Worm (Caenorhabditis elegans): ENCODE results near the gene Y57G11C.38.

The Y57G11C.38 gene

DNA sequence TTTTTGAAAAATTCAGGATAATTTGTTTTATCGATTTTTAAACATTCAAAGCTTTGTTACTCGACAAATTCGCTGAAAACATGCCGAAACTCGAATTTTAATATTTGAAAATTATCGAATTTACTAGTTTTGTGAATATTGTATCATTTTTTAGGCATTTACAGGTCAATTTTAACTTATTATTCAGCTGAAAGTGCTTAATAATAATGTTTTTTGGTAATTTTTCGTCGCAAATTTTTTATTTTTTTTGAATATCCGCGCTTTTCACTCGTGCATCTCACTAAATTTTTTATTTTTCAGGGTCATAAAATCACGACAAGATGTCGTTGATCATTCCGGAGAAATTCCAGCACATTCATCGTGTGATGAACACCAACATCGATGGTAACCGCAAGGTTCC lies 36.9 kb upstream of the Y57G11C.38 start, which contains the start of gene rps-18:
Gene rps-18 (plus strand): TSS at position 301 of the 400 bp plus-strand sequence.
- TF ChIP-seq rnt-1 (tag; optimal IDR thresholded peaks at IDR 0.05): no peak
- no peak for TF ChIP-seq nhr-76 (tag; optimal IDR thresholded peaks at IDR 0.05)
- no peak for TF ChIP-seq lin-35 (GFP tag; optimal IDR thresholded peaks at IDR 0.05)
- TF ChIP-seq lir-3 (tag; optimal IDR thresholded peaks at IDR 0.05; ENCODE audit: poor library complexity): no peak
- no peak for TF ChIP-seq nhr-77 (tag; optimal IDR thresholded peaks at IDR 0.05)
- TF ChIP-seq aly-2 (tag; optimal IDR thresholded peaks at IDR 0.05): no peak
- no peak for TF ChIP-seq unc-130 (tag; optimal IDR thresholded peaks at IDR 0.05)
- no peak for TF ChIP-seq sox-4 (tag; optimal IDR thresholded peaks at IDR 0.05)

DNA sequence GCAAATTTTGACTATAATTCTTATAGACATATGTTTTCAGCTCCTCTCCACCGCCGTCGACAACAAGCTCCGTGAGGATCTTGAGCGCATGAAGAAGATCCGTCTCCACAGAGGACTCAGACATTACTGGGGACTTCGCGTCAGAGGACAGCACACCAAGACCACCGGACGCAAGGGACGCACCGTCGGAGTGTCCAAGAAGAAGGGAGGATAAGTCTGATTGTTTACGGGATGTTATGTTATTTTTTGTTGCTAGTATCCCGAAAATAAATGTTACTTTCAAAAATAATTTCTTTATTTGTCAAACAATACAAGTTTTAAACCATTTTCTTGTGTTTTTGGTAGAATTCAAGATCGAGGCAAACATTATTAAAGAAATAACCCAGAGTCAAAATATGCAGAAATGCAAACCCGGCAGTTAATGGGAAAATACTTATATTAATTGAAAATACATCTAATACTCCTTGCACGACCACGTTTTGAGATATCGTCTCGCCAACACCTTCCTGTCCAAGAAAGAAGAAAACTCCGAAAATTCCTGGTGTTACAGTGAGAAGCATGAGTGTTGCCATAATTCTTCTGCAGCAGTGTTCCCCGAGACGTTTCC lies 36.0 kb upstream of the Y57G11C.38 start:
- TF ChIP-seq nhr-77 (tag; optimal IDR thresholded peaks at IDR 0.05) (no peak), nhr-85 (tag) (peak; percentile 31), unc-130 (tag; optimal IDR thresholded peaks at IDR 0.05) (no peak), vab-15 (tag; optimal IDR thresholded peaks at IDR 0.05) (no peak), unc-30 (tag; optimal IDR thresholded peaks at IDR 0.05) (no peak), nhr-237 (tag; optimal IDR thresholded peaks at IDR 0.05) (no peak), nhr-84 (tag; optimal IDR thresholded peaks at IDR 0.05) (no peak)

DNA sequence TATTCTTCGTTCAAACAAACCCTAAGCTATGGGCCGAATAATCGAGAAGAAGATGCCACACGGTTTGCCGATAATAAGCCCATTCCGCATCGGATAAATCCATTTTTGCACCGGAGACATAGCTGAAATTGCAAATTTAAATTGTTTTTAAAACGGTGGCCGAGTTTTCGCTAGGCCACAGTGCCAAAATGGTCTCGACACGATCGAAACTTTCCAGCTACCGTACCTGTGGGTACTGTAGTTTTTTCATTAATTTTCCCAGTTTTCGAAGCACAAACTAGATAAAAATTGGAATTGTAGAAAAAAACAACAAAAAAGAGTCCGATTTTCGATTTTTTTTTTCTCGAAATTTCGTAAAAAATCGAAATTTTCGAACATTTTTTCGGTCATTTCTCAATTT lies 34.0 kb upstream of the Y57G11C.38 start:
- TF ChIP-seq isw-1 (GFP tag; IDR thresholded peaks at IDR 0.05): no peak
- no peak for TF ChIP-seq egl-13 (tag; optimal IDR thresholded peaks at IDR 0.05)
- TF ChIP-seq zag-1 (tag; optimal IDR thresholded peaks at IDR 0.05): no peak
- TF ChIP-seq nhr-19 (GFP tag; conservative IDR thresholded peaks at IDR 0.05): no peak
- no peak for TF ChIP-seq ztf-11 (tag; optimal IDR thresholded peaks at IDR 0.05)
- TF ChIP-seq nhr-237 (tag; optimal IDR thresholded peaks at IDR 0.05): no peak
- no peak for TF ChIP-seq sup-37 (GFP tag; optimal IDR thresholded peaks at IDR 0.05)
- TF ChIP-seq xbp-1 (tag; optimal IDR thresholded peaks at IDR 0.05): no peak
- no peak for TF ChIP-seq lin-14 (GFP tag; optimal IDR thresholded peaks at IDR 0.05)
- TF ChIP-seq tbx-2 (tag; optimal IDR thresholded peaks at IDR 0.05): no peak
- TF ChIP-seq grh-1 (GFP tag; IDR thresholded peaks at IDR 0.05): no peak
- TF ChIP-seq lin-39 (tag; optimal IDR thresholded peaks at IDR 0.05): no peak
- TF ChIP-seq rnt-1 (tag; optimal IDR thresholded peaks at IDR 0.05): no peak
- TF ChIP-seq nhr-77 (tag; optimal IDR thresholded peaks at IDR 0.05): no peak
- TF ChIP-seq lin-35 (GFP tag; optimal IDR thresholded peaks at IDR 0.05): no peak
- TF ChIP-seq lin-15B (tag; optimal IDR thresholded peaks at IDR 0.05): no peak
- TF ChIP-seq vab-15 (tag; optimal IDR thresholded peaks at IDR 0.05): no peak
- no peak for TF ChIP-seq aly-2 (tag; optimal IDR thresholded peaks at IDR 0.05)
- no peak for TF ChIP-seq nhr-85 (tag)

DNA sequence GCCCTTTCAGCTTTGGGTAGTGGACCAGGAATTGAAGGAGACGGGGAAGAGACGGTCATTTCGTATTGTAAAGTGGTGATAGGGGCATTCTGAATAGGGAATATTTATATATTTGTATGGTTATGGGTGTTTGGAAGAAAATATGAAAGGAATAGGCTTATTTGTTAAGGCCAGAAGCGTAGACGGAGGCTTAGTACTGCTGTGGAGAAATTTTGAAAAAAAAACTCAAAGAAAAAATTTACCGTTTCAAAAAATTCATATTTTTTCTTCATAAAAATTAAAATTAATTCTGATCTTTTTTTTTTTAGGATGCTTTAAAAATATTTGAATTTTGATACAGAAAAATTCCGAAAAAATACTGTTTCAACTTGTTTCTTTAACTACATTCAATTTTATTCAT lies 33.2 kb upstream of the Y57G11C.38 start, which contains the start of gene hhat-2:
Gene hhat-2 (minus strand): TSS at position 101 of the 400 bp plus-strand sequence.
- TF ChIP-seq fkh-10 (GFP tag; optimal IDR thresholded peaks at IDR 0.05) (no peak), egl-13 (tag; optimal IDR thresholded peaks at IDR 0.05) (no peak), rnt-1 (tag; optimal IDR thresholded peaks at IDR 0.05) (no peak), lir-3 (tag; optimal IDR thresholded peaks at IDR 0.05; ENCODE audit: poor library complexity) (no peak), ets-5 (GFP tag; IDR thresholded peaks at IDR 0.05) (no peak), nhr-28 (tag; optimal IDR thresholded peaks at IDR 0.05) (no peak), nhr-90 (tag; optimal IDR thresholded peaks at IDR 0.05; ENCODE audit: poor library complexity) (no peak), nhr-77 (tag; optimal IDR thresholded peaks at IDR 0.05) (no peak)

DNA sequence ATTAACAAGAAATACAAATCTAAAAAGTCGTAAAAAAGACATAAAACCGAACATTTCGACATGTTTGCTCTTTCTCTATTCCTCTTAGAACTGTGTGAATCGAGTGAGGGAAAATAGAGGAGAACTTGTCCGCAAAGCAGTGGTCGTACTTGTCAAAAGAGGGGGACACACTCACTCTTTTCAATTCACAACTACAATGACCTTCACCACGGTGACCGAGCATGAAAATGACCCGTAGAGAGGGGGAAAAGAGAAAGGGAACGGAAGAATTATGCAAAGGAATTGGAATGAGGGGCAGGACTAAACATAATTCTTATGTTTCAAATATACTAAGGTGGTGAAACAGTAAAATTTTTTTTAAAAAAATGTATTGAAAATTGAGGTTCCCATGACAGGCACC lies 28.7 kb upstream of the Y57G11C.38 start:
- peak; percentile 34 for TF ChIP-seq mep-1 (tag; optimal IDR thresholded peaks at IDR 0.05)
- peak; percentile 65 for TF ChIP-seq blmp-1 (tag; optimal IDR thresholded peaks at IDR 0.05)
- TF ChIP-seq fkh-10 (GFP tag; optimal IDR thresholded peaks at IDR 0.05): no peak
- peak; percentile 57 for TF ChIP-seq nhr-85 (tag)

DNA sequence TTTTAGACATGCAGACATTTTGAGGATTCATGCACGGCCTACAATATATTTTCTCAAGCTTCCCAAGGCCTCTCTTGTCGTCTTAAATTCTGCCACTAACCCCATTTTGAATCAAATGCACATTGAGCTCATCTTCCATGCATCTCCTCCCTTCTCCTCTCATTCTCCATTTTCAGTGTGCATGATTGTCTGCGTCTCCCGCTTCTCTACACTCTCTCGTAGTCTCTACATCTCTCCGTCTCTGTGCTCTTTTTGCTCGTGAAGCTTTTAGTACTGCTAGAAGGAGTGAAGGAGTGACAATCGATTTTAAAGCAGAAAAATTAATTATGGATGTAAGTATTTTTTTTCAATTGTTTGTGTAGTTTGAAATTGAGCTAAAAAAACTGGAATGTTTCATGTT lies 25.4 kb upstream of the Y57G11C.38 start, which contains the start of gene Y57G11C.22:
Gene Y57G11C.22 (plus strand): TSS at position 327 of the 400 bp plus-strand sequence.
- TF ChIP-seq grh-1 (GFP tag; IDR thresholded peaks at IDR 0.05): no peak
- TF ChIP-seq ceh-63 (GFP tag; optimal IDR thresholded peaks at IDR 0.05): no peak
- peak; percentile 44 for TF ChIP-seq mep-1 (tag; optimal IDR thresholded peaks at IDR 0.05)
- TF ChIP-seq mdl-1 (tag; optimal IDR thresholded peaks at IDR 0.05): no peak
- no peak for TF ChIP-seq lin-14 (GFP tag; optimal IDR thresholded peaks at IDR 0.05)
- peak; percentile 29 for TF ChIP-seq nhr-19 (GFP tag; conservative IDR thresholded peaks at IDR 0.05)
- peak; percentile 5 for TF ChIP-seq nhr-20 (tag; optimal IDR thresholded peaks at IDR 0.05)
- TF ChIP-seq lin-39 (tag; optimal IDR thresholded peaks at IDR 0.05): no peak
- no peak for TF ChIP-seq sptf-1 (tag; optimal IDR thresholded peaks at IDR 0.05)
- no peak for TF ChIP-seq mab-9 (GFP tag; IDR thresholded peaks at IDR 0.05)
- TF ChIP-seq hpl-2 (GFP tag; optimal IDR thresholded peaks at IDR 0.05): no peak
- peak; percentile 14 for TF ChIP-seq sox-4 (tag; optimal IDR thresholded peaks at IDR 0.05)
- TF ChIP-seq unc-98 (GFP tag; IDR thresholded peaks at IDR 0.05): no peak
- TF ChIP-seq fos-1 (tag; optimal IDR thresholded peaks at IDR 0.05): no peak
- TF ChIP-seq isw-1 (GFP tag; IDR thresholded peaks at IDR 0.05): no peak; the same call in 1 of the 2 replicates
- TF ChIP-seq fkh-4 (tag; optimal IDR thresholded peaks at IDR 0.05; ENCODE audit: borderline replicate concordance): no peak
- no peak for TF ChIP-seq C34B4.2 (tag; optimal IDR thresholded peaks at IDR 0.05)
- TF ChIP-seq nhr-77 (tag; optimal IDR thresholded peaks at IDR 0.05): no peak
- no peak for TF ChIP-seq nhr-237 (tag; optimal IDR thresholded peaks at IDR 0.05)
- no peak for TF ChIP-seq nhr-28 (tag; optimal IDR thresholded peaks at IDR 0.05)
